Worm (Caenorhabditis elegans): ENCODE measurements around the gene lcmt-1.

Gene lcmt-1

DNA sequence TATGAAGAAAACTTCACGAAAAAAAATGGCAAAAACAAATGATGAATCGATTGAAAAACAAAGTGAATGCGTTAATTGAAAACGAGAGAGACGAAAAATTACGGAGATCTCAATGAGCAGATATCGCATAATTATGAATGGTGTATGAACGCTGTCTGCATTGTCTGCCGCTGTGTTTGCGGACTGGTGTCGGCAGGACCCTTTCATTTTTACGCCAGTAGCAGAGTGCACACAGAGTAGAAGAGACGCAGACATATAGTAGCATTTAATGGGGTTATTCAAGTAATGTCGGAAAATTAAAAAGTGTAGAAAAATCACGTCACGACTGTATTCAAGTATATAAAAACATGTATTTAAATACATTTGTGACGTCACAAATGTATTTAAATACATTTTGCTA is 37.6 kb downstream of the lcmt-1 start:
- TF ChIP-seq unc-39 (tag; optimal IDR thresholded peaks at IDR 0.05) (no peak), mep-1 (tag; optimal IDR thresholded peaks at IDR 0.05) (peak; percentile 38), mls-2 (tag; optimal IDR thresholded peaks at IDR 0.05) (peak; percentile 13), sem-2 (GFP tag; optimal IDR thresholded peaks at IDR 0.05) (no peak), nhr-12 (tag; optimal IDR thresholded peaks at IDR 0.05) (no peak), ztf-11 (tag; optimal IDR thresholded peaks at IDR 0.05) (no peak), nhr-2 (tag; optimal IDR thresholded peaks at IDR 0.05) (no peak), ham-2 (GFP tag; optimal IDR thresholded peaks at IDR 0.05) (no peak), nhr-76 (tag; optimal IDR thresholded peaks at IDR 0.05) (no peak), nhr-28 (tag; optimal IDR thresholded peaks at IDR 0.05) (no peak), ces-1 (GFP tag; optimal IDR thresholded peaks at IDR 0.05) (peak; percentile 73), elt-1 (tag; optimal IDR thresholded peaks at IDR 0.05; ENCODE audit: borderline replicate concordance, insufficient read depth) (no peak), drap-1 (GFP tag; optimal IDR thresholded peaks at IDR 0.05) (no peak), cnd-1 (tag; optimal IDR thresholded peaks at IDR 0.05) (no peak), lsy-2 (tag; optimal IDR thresholded peaks at IDR 0.05) (peak; percentile 21), lin-13 (tag; optimal IDR thresholded peaks at IDR 0.05) (peak; percentile 57), ceh-83 (GFP tag; optimal IDR thresholded peaks at IDR 0.05) (no peak), pha-4 (tag; optimal IDR thresholded peaks at IDR 0.05) (no peak), flh-1 (GFP tag; optimal IDR thresholded peaks at IDR 0.05) (no peak), ceh-39 (tag; optimal IDR thresholded peaks at IDR 0.05) (no peak), zip-8 (tag; optimal IDR thresholded peaks at IDR 0.05) (no peak)

DNA sequence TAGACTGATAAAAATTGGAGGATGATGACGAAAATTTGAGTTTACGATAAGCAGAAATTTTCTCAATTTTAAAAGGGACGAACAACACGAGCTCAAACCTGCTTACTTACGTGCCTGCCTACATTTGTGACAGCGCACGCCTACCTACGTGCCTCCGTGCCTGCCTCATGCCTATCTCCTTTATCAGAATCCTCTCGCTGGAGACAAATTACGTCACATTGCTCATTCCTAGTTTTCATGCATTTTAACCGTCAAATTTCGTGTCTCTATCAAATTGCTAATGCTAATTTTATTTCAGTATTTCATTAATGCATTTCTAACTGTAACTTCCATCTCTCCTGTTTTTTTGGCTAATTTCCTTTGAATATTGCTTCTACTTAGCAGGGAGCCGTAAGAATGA is 38.1 kb downstream of the lcmt-1 start, which contains the start of gene pals-27:
TSS of gene pals-27 (plus strand) at position 301 of the 400 bp plus-strand sequence.
- TF ChIP-seq snpc-4 (tag; optimal IDR thresholded peaks at IDR 0.05) (no peak), unc-62 (GFP tag; optimal IDR thresholded peaks at IDR 0.05) (no peak), blmp-1 (tag; optimal IDR thresholded peaks at IDR 0.05) (no peak), bed-3 (GFP tag; optimal IDR thresholded peaks at IDR 0.05) (no peak), sptf-1 (tag; optimal IDR thresholded peaks at IDR 0.05) (no peak), nhr-2 (tag; optimal IDR thresholded peaks at IDR 0.05) (no peak), tbx-8 (GFP tag; optimal IDR thresholded peaks at IDR 0.05) (no peak), unc-39 (tag; optimal IDR thresholded peaks at IDR 0.05) (no peak), elt-1 (tag; optimal IDR thresholded peaks at IDR 0.05; ENCODE audit: borderline replicate concordance, insufficient read depth) (no peak), ztf-11 (tag; optimal IDR thresholded peaks at IDR 0.05) (no peak), nhr-76 (tag; optimal IDR thresholded peaks at IDR 0.05) (no peak), nhr-12 (tag; optimal IDR thresholded peaks at IDR 0.05) (no peak), flh-1 (GFP tag; optimal IDR thresholded peaks at IDR 0.05) (no peak), pha-4 (tag; optimal IDR thresholded peaks at IDR 0.05) (no peak)

DNA sequence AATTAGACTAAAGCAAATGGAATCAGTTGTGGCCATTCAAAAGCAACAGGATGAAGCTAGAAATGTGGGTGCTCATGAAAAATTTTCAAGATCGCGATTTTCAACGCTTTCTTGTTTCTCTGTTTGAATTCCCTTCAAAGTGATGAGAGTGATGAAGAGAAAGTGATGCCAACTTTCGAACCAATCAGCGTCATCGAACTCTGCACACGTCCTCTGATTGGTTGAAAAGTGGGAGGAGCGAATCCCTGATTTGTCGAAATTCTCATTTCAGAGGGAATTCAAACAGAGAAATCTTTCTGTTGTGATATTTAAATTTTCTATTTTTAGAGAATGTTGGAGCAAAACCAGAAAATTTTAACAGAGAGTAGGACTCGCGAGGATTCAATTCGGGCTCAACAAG is 38.9 kb downstream of the lcmt-1 start:
- TF ChIP-seq nhr-12 (tag; optimal IDR thresholded peaks at IDR 0.05) (no peak), bed-3 (GFP tag; optimal IDR thresholded peaks at IDR 0.05) (no peak), tbx-8 (GFP tag; optimal IDR thresholded peaks at IDR 0.05) (no peak), snpc-4 (tag; optimal IDR thresholded peaks at IDR 0.05) (no peak), elt-1 (tag; optimal IDR thresholded peaks at IDR 0.05; ENCODE audit: borderline replicate concordance, insufficient read depth) (no peak), ceh-83 (GFP tag; optimal IDR thresholded peaks at IDR 0.05) (no peak), nhr-76 (tag; optimal IDR thresholded peaks at IDR 0.05) (no peak)

DNA sequence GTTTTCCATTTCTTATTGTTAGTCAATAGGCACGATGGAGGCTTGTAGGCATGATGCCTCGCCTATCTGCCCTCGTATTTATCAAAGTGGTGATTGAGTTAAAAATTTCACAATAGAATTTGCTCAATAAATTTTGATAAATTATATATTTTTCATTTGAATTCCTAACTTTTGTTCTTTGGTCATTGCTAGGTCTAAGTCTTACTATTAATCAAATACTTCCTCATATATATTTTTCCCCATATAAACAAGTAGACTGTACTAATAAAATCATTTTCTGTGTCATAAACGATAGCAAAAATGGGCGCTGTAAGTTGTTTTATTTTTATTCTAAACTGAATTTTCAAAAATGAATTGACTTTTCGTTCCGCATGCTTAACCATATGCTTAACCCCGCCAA is 41.2 kb downstream of the lcmt-1 start, which contains the start of gene pals-28:
TSS of gene pals-28 (plus strand) at position 301 of the 400 bp plus-strand sequence.
- no peak for TF ChIP-seq mab-5 (tag; optimal IDR thresholded peaks at IDR 0.05)
- TF ChIP-seq ztf-11 (tag; optimal IDR thresholded peaks at IDR 0.05), result no peak
- TF ChIP-seq mep-1 (tag; optimal IDR thresholded peaks at IDR 0.05), result no peak
- TF ChIP-seq ceh-43 (GFP tag; optimal IDR thresholded peaks at IDR 0.05), result no peak
- no peak for TF ChIP-seq nhr-76 (tag; optimal IDR thresholded peaks at IDR 0.05)
- no peak for TF ChIP-seq unc-39 (tag; optimal IDR thresholded peaks at IDR 0.05)
- TF ChIP-seq elt-3 (tag; optimal IDR thresholded peaks at IDR 0.05), result no peak
- no peak for TF ChIP-seq zip-8 (tag; optimal IDR thresholded peaks at IDR 0.05)
- no peak for TF ChIP-seq sem-2 (GFP tag; optimal IDR thresholded peaks at IDR 0.05)
- TF ChIP-seq mls-2 (tag; optimal IDR thresholded peaks at IDR 0.05), result no peak
- no peak for TF ChIP-seq nhr-12 (tag; optimal IDR thresholded peaks at IDR 0.05)
- TF ChIP-seq M03D4.4 (tag; optimal IDR thresholded peaks at IDR 0.05), result no peak
- no peak for TF ChIP-seq unc-62 (GFP tag; optimal IDR thresholded peaks at IDR 0.05)
- no peak for TF ChIP-seq lsy-2 (tag; optimal IDR thresholded peaks at IDR 0.05)
- TF ChIP-seq ceh-83 (GFP tag; optimal IDR thresholded peaks at IDR 0.05), result no peak
- no peak for TF ChIP-seq nhr-2 (tag; optimal IDR thresholded peaks at IDR 0.05)
- no peak for TF ChIP-seq tbx-8 (GFP tag; optimal IDR thresholded peaks at IDR 0.05)
- no peak for TF ChIP-seq flh-1 (GFP tag; optimal IDR thresholded peaks at IDR 0.05)

DNA sequence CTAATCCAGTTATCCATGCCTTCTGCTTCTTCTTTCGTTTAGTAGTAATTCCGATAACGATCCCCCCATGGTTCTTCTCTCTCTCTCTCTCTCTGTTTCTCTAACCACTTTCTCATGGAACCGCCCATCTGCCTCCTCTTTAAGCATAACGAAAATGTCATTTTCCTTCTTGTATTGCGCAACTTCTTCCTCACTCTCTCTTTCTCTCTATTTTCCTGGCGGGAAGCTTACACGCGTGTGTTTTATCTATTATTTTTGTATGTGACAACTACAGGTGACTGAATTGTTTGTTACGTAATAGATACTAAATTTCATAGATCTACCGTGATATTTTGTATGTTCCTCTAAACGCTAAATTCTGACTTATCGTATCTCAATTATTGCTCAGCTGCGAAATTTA is 47.2 kb downstream of the lcmt-1 start:
- TF ChIP-seq bed-3 (GFP tag; optimal IDR thresholded peaks at IDR 0.05) (no peak), zip-8 (tag; optimal IDR thresholded peaks at IDR 0.05) (peak; percentile 95), nhr-76 (tag; optimal IDR thresholded peaks at IDR 0.05) (no peak)
